Fruit fly (Drosophila melanogaster) whole organism, embryonic: ENCODE data around the gene Pink1.

Source experiments
- CG10366 ChIP-seq: fragments of 200-800 bp; sonication (Bioruptor generic); IDR thresholded peaks from 2 replicates; pipeline ENCODE4 v1.3.6; 2022; ENCODE audit warnings: missing biosample characterization, missing genetic modification characterization
- CG12769 ChIP-seq: fragments of 200-800 bp; sonication (Bioruptor generic); optimal IDR thresholded peaks from 2 replicates; lab custom pipeline; 2019; ENCODE audit warnings: missing biosample characterization, mild to moderate bottlenecking, missing genetic modification characterization, moderate library complexity
- CG13123 ChIP-seq: fragments of 200-800 bp; sonication (Bioruptor generic); optimal IDR thresholded peaks from 2 replicates; lab custom pipeline; 2016; ENCODE audit warnings: missing biosample characterization, missing genetic modification characterization
- CG13287 ChIP-seq: fragments of 200-800 bp; sonication (Bioruptor generic); IDR thresholded peaks from 2 replicates; pipeline ENCODE4 v1.3.6; 2022; ENCODE audit warnings: missing biosample characterization, missing genetic modification characterization; ENCODE audit not compliant: partially characterized antibody
- CG13624 ChIP-seq: fragments of 200-800 bp; sonication (Bioruptor generic); optimal IDR thresholded peaks from 2 replicates; lab custom pipeline; 2016; ENCODE audit warnings: missing biosample characterization, missing genetic modification characterization
- CG14860 ChIP-seq: fragments of 200-800 bp; sonication (Bioruptor generic); IDR thresholded peaks from 3 replicates; pipeline ENCODE4 v1.3.6; 2022; ENCODE audit warnings: missing biosample characterization, missing genetic modification characterization; ENCODE audit not compliant: partially characterized antibody
- CG15696 ChIP-seq: fragments of 200-800 bp; sonication (Bioruptor generic); optimal IDR thresholded peaks from 2 replicates; lab custom pipeline; 2019; ENCODE audit warnings: missing biosample characterization, mild to moderate bottlenecking, missing genetic modification characterization, moderate library complexity
- CG16815 ChIP-seq: fragments of 200-800 bp; sonication (Bioruptor generic); optimal IDR thresholded peaks from 3 replicates; lab custom pipeline; 2017; ENCODE audit warnings: missing biosample characterization, mild to moderate bottlenecking, missing genetic modification characterization
- CG16863 ChIP-seq: fragments of 200-800 bp; sonication (Bioruptor generic); optimal IDR thresholded peaks from 3 replicates; lab custom pipeline; 2016; ENCODE audit warnings: missing biosample characterization, missing genetic modification characterization
- CG17186 ChIP-seq: fragments of 200-800 bp; sonication (Bioruptor generic); optimal IDR thresholded peaks from 3 replicates; lab custom pipeline; 2017; ENCODE audit warnings: missing biosample characterization, missing genetic modification reagents, missing genetic modification characterization
- CG32532 ChIP-seq: fragments of 200-800 bp; sonication (Bioruptor generic); IDR thresholded peaks from 2 replicates; pipeline ENCODE4 v1.3.6; 2022; ENCODE audit warnings: missing biosample characterization, missing genetic modification characterization
- CG32772 ChIP-seq: fragments of 200-800 bp; sonication (Bioruptor generic); IDR thresholded peaks from 2 replicates; pipeline ENCODE4 v1.3.6; 2022; ENCODE audit warnings: missing biosample characterization, missing genetic modification characterization
- CG3281 ChIP-seq: fragments of 200-800 bp; sonication (Bioruptor generic); optimal IDR thresholded peaks from 3 replicates; lab custom pipeline; 2017; ENCODE audit warnings: missing biosample characterization, mild to moderate bottlenecking, missing genetic modification characterization
- CG3726 ChIP-seq: fragments of 200-800 bp; sonication (Bioruptor generic); IDR thresholded peaks from 3 replicates; pipeline ENCODE4, ENCODE4 v1.3.6; 2022; ENCODE audit warnings: missing biosample characterization, missing genetic modification characterization
- CG43689 ChIP-seq: fragments of 200-800 bp; sonication (Bioruptor generic); IDR thresholded peaks from 2 replicates; pipeline ENCODE4 v1.3.6; 2022; ENCODE audit warnings: missing biosample characterization, missing genetic modification characterization
- CG4617 ChIP-seq: fragments of 200-800 bp; sonication (Bioruptor generic); optimal IDR thresholded peaks from 3 replicates; lab custom pipeline; 2016; ENCODE audit warnings: missing biosample characterization, missing genetic modification characterization, borderline replicate concordance
- CG5180 ChIP-seq: fragments of 200-800 bp; sonication (Bioruptor generic); optimal IDR thresholded peaks from 3 replicates; lab custom pipeline; 2017; ENCODE audit warnings: missing biosample characterization, missing genetic modification characterization, mild to moderate bottlenecking, moderate library complexity, missing genetic modification reagents
- CG6654 ChIP-seq: fragments of 200-800 bp; sonication (Bioruptor generic); optimal IDR thresholded peaks from 2 replicates; lab custom pipeline; 2017; ENCODE audit warnings: missing biosample characterization, mild to moderate bottlenecking, missing genetic modification characterization
- CG7357 ChIP-seq: fragments of 200-800 bp; sonication (Bioruptor generic); IDR thresholded peaks from 3 replicates; pipeline ENCODE4 v1.3.6; 2022; ENCODE audit warnings: missing biosample characterization, missing genetic modification characterization
- CG7786 ChIP-seq: fragments of 200-800 bp; sonication (Bioruptor generic); optimal IDR thresholded peaks from 2 replicates; lab custom pipeline; 2016; ENCODE audit warnings: missing biosample characterization, missing genetic modification characterization
- CG9215 ChIP-seq: fragments of 200-800 bp; sonication (Bioruptor generic); IDR thresholded peaks from 2 replicates; pipeline ENCODE4 v1.3.6; 2022; ENCODE audit warnings: missing biosample characterization, missing genetic modification characterization
- CG9727 ChIP-seq: fragments of 200-800 bp; sonication (Bioruptor generic); optimal IDR thresholded peaks from 3 replicates; lab custom pipeline; 2017; ENCODE audit warnings: missing biosample characterization, mild to moderate bottlenecking, missing genetic modification characterization
- Ets65A ChIP-seq: fragments of 200-800 bp; sonication (Bioruptor generic); peaks from one replicate; lab custom pipeline; 2016; ENCODE audit warnings: missing biosample characterization, missing genetic modification characterization
- HLHmδ ChIP-seq: fragments of 200-800 bp; sonication (Bioruptor generic); optimal IDR thresholded peaks from 2 replicates; lab custom pipeline; 2018; ENCODE audit warnings: missing biosample characterization, mild to moderate bottlenecking, missing genetic modification characterization, moderate library complexity
- Hand ChIP-seq: fragments of 200-800 bp; sonication (Bioruptor generic); optimal IDR thresholded peaks from 2 replicates; lab custom pipeline; 2017; ENCODE audit warnings: mild to moderate bottlenecking, missing biosample characterization, missing genetic modification reagents, missing genetic modification characterization
- Hr39 ChIP-seq: fragments of >200 bp; optimal IDR thresholded peaks from 2 replicates; lab custom pipeline; 2017
- Nf-YB ChIP-seq: fragments of 200-800 bp; sonication (Bioruptor generic); optimal IDR thresholded peaks from 3 replicates; lab custom pipeline; 2019; ENCODE audit warnings: missing biosample characterization, mild to moderate bottlenecking, missing genetic modification characterization, moderate library complexity
- Sry-δ ChIP-seq: fragments of 200-800 bp; sonication (Bioruptor generic); optimal IDR thresholded peaks from 2 replicates; lab custom pipeline; 2016; ENCODE audit warnings: missing biosample characterization, missing genetic modification characterization
- cg ChIP-seq: fragments of 200-800 bp; sonication (Bioruptor generic); optimal IDR thresholded peaks from 3 replicates; lab custom pipeline; 2019; ENCODE audit warnings: missing biosample characterization, mild to moderate bottlenecking, missing genetic modification characterization, moderate library complexity
- en ChIP-seq: fragments of 200-800 bp; sonication (Bioruptor generic); optimal IDR thresholded peaks from 2 replicates; lab custom pipeline; 2016; ENCODE audit warnings: missing biosample characterization, missing genetic modification characterization
- esg ChIP-seq: fragments of 200-800 bp; sonication (Bioruptor generic); conservative IDR thresholded peaks from 2 replicates; pipeline ENCODE4 v1.3.6; 2022; ENCODE audit warnings: missing biosample characterization, missing genetic modification characterization
- ftz-f1 ChIP-seq: fragments of 200-800 bp; sonication (Bioruptor generic); optimal IDR thresholded peaks from 2 replicates; lab custom pipeline; 2016; ENCODE audit warnings: missing biosample characterization, missing genetic modification characterization
- grau ChIP-seq: fragments of 200-800 bp; optimal IDR thresholded peaks from 3 replicates; lab custom pipeline; 2019; ENCODE audit warnings: missing biosample characterization, mild to moderate bottlenecking, missing genetic modification characterization, moderate library complexity
- hth ChIP-seq: fragments of >200 bp; optimal IDR thresholded peaks from 2 replicates; lab custom pipeline; 2017; ENCODE audit warnings: inconsistent platforms
- lab ChIP-seq: fragments of 200-800 bp; sonication (Bioruptor generic); optimal IDR thresholded peaks from 3 replicates; lab custom pipeline; 2017; ENCODE audit warnings: missing biosample characterization, missing genetic modification characterization, mild to moderate bottlenecking, moderate library complexity, missing genetic modification reagents
- lbe ChIP-seq: fragments of 200-800 bp; sonication (Bioruptor generic); optimal IDR thresholded peaks from 2 replicates; lab custom pipeline; 2016; ENCODE audit warnings: missing biosample characterization, mild to moderate bottlenecking, missing genetic modification characterization
- nmo ChIP-seq: fragments of 200-800 bp; sonication (Bioruptor generic); optimal IDR thresholded peaks from 2 replicates; lab custom pipeline; 2018; ENCODE audit warnings: missing biosample characterization, mild to moderate bottlenecking, missing genetic modification characterization, moderate library complexity
- nom ChIP-seq: fragments of 200-800 bp; sonication (Bioruptor generic); optimal IDR thresholded peaks from 2 replicates; lab custom pipeline; 2017; ENCODE audit warnings: missing biosample characterization, missing genetic modification characterization, mild to moderate bottlenecking, moderate library complexity, missing genetic modification reagents
- peb ChIP-seq: fragments of 200-800 bp; sonication (Bioruptor generic); IDR thresholded peaks from 2 replicates; pipeline ENCODE4 v1.3.6; 2022; ENCODE audit warnings: missing biosample characterization, missing genetic modification characterization
- psq ChIP-seq: fragments of 200-800 bp; sonication (Bioruptor generic); optimal IDR thresholded peaks from 2 replicates; lab custom pipeline; 2017; ENCODE audit warnings: missing biosample characterization, missing genetic modification characterization
- scrt ChIP-seq: fragments of 200-800 bp; sonication (Bioruptor generic); optimal IDR thresholded peaks from 2 replicates; lab custom pipeline; 2018; ENCODE audit warnings: missing biosample characterization, mild to moderate bottlenecking, missing genetic modification characterization, moderate library complexity
- shn ChIP-seq: fragments of 200-800 bp; sonication (Bioruptor generic); optimal IDR thresholded peaks from 3 replicates; lab custom pipeline; 2016; ENCODE audit warnings: missing biosample characterization, missing genetic modification characterization
- sisA ChIP-seq: fragments of 200-800 bp; sonication (Bioruptor generic); IDR thresholded peaks from 2 replicates; pipeline ENCODE4 v1.3.6; 2022; ENCODE audit warnings: missing biosample characterization, missing genetic modification characterization
- slbo ChIP-seq: fragments of 200-800 bp; sonication (Bioruptor generic); IDR thresholded peaks from 2 replicates; pipeline ENCODE4 v1.3.6; 2022; ENCODE audit warnings: missing biosample characterization, missing genetic modification characterization
- slp2 ChIP-seq: fragments of 200-800 bp; sonication (Bioruptor generic); optimal IDR thresholded peaks from 2 replicates; lab custom pipeline; 2016; ENCODE audit warnings: missing biosample characterization, missing genetic modification characterization
- tap ChIP-seq: fragments of 200-800 bp; optimal IDR thresholded peaks from 3 replicates; lab custom pipeline; 2019; ENCODE audit warnings: missing biosample characterization, mild to moderate bottlenecking, missing genetic modification characterization, moderate library complexity
- tup ChIP-seq: fragments of 200-800 bp; sonication (Bioruptor generic); optimal IDR thresholded peaks from 2 replicates; lab custom pipeline; 2016; ENCODE audit warnings: missing biosample characterization, mild to moderate bottlenecking, missing genetic modification characterization, moderate library complexity
- tx ChIP-seq: fragments of 200-800 bp; sonication (Bioruptor generic); optimal IDR thresholded peaks from 2 replicates; lab custom pipeline; 2016; ENCODE audit warnings: missing biosample characterization, missing genetic modification characterization
- vfl ChIP-seq: fragments of 200-800 bp; sonication (Bioruptor generic); optimal IDR thresholded peaks from 2 replicates; lab custom pipeline; 2016; ENCODE audit warnings: missing biosample characterization, missing genetic modification characterization
- z ChIP-seq: fragments of 200-800 bp; sonication (Bioruptor generic); IDR thresholded peaks from 3 replicates; pipeline ENCODE4 v1.3.6; 2022; ENCODE audit warnings: missing biosample characterization, missing genetic modification characterization
- zfh2 ChIP-seq: fragments of 200-800 bp; sonication (Bioruptor generic); optimal IDR thresholded peaks from 2 replicates; lab custom pipeline; 2016; ENCODE audit warnings: missing biosample characterization, missing genetic modification characterization

Gene Pink1

DNA sequence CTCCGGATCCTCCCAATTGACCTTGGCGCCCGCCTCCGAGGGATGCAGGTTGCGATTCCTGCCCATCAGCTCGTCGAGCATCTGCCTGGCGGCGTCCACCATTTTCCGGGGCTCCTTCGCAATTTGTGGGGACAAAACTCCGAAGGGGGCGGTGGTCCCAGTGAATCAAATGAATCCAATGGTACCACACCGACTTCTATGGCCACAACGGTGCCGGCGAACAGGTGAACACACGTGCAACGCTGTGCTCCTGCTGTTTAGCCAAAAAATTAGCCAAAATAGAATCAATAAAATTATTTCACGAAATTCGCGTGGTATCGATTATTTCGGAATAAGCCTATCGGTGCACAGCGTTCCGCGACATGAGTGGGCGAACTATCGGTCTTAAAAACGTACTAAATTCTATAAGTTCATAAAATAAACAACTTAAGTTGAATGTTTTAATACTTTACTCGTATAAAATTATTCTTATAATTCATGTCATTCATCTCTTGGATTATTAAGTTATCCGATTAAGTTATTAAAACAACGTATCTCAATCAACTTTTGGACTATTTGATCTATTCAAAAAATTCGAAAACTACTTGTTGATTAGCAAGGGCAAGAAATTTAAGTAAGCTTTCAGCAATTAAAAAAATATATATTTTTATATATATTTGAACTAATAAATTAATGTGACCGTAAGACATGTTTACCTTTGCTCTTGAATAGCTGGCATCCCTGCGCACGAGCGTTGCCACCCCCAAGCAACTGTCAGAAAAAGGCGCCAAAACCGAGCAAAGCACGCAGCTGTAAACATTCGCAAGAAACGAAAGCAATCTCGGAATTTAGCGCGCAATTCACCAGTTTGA is 9.7 kb upstream of the Pink1 start, which contains the start of the genes CG3198 and Mcm6 (continued):
- no peak for TF ChIP-seq lab (GFP tag; lab: Kevin White, UChicago)
- 0 out of 3 replicates have a peak, but pooled peaks have one; percentile 39 for TF ChIP-seq CG14860 (GFP tag; lab: Robert Waterston, UW)
- no peak for TF ChIP-seq CG3726 (GFP tag; lab: Robert Waterston, UW)
- TF ChIP-seq lbe (GFP tag; lab: Kevin White, UChicago): no peak
- no peak for TF ChIP-seq peb (GFP tag; lab: Robert Waterston, UW)
- no peak for TF ChIP-seq CG32532 (GFP tag; lab: Robert Waterston, UW)
- TF ChIP-seq CG9215 (GFP tag; lab: Robert Waterston, UW): no peak
- no peak for TF ChIP-seq zfh2
- no peak for TF ChIP-seq CG6654 (GFP tag; lab: Kevin White, UChicago)
- no peak for TF ChIP-seq HLHmδ (GFP tag; lab: Kevin White, UChicago)
- TF ChIP-seq hth (lab: Kevin White, UChicago): no peak
- TF ChIP-seq z (GFP tag; lab: Robert Waterston, UW): no peak
- TF ChIP-seq tap (tag; lab: Kevin White, UChicago): no peak
- TF ChIP-seq CG32772: no peak
- no peak for TF ChIP-seq CG43689
- TF ChIP-seq CG13123 (GFP tag; lab: Kevin White, UChicago): no peak
- no peak for TF ChIP-seq tx (GFP tag; lab: Kevin White, UChicago)
- no peak for TF ChIP-seq CG17186 (GFP tag; lab: Kevin White, UChicago)
- TF ChIP-seq CG10366 (GFP tag; lab: Robert Waterston, UW): no peak
- no peak for TF ChIP-seq slp2 (GFP tag; lab: Kevin White, UChicago)
- peak; percentile 80 for TF ChIP-seq CG13287 (GFP tag; lab: Robert Waterston, UW)
- no peak for TF ChIP-seq CG7357
- no peak for TF ChIP-seq shn
- TF ChIP-seq tup (GFP tag; lab: Kevin White, UChicago): no peak
- TF ChIP-seq sisA: no peak
- no peak for TF ChIP-seq CG9727 (GFP tag; lab: Kevin White, UChicago)
- TF ChIP-seq vfl: no peak
- no peak for TF ChIP-seq CG15696 (tag; lab: Kevin White, UChicago)
- TF ChIP-seq CG3281: no peak
- TF ChIP-seq CG13624 (GFP tag; lab: Kevin White, UChicago): no peak
- no peak for TF ChIP-seq CG12769 (tag; lab: Kevin White, UChicago)
- no peak for TF ChIP-seq grau (tag; lab: Kevin White, UChicago)
- no peak for TF ChIP-seq cg
- TF ChIP-seq esg (GFP tag; lab: Robert Waterston, UW): no peak
- no peak for TF ChIP-seq Ets65A (GFP tag; lab: Kevin White, UChicago)
- no peak for TF ChIP-seq CG5180
- no peak for TF ChIP-seq slbo (GFP tag; lab: Robert Waterston, UW)
- no peak for TF ChIP-seq Hr39
- no peak for TF ChIP-seq psq
- no peak for TF ChIP-seq CG16863 (GFP tag; lab: Kevin White, UChicago)
- no peak for TF ChIP-seq en (GFP tag; lab: Kevin White, UChicago)
- TF ChIP-seq Hand (GFP tag; lab: Kevin White, UChicago): no peak
- TF ChIP-seq Nf-YB (GFP tag; lab: Kevin White, UChicago): no peak
- no peak for TF ChIP-seq CG16815 (GFP tag; lab: Kevin White, UChicago)
- TF ChIP-seq nmo (GFP tag; lab: Kevin White, UChicago): peak; percentile 11
- peak; percentile 15 for TF ChIP-seq Sry-δ (GFP tag; lab: Kevin White, UChicago)
- TF ChIP-seq CG4617 (GFP tag; lab: Kevin White, UChicago): peak; percentile 4
- TF ChIP-seq ftz-f1 (GFP tag; lab: Kevin White, UChicago): no peak
- no peak for TF ChIP-seq CG7786 (GFP tag; lab: Kevin White, UChicago)
- TF ChIP-seq nom (GFP tag; lab: Kevin White, UChicago): no peak
- TF ChIP-seq scrt (GFP tag; lab: Kevin White, UChicago): no peak
